Worm (Caenorhabditis elegans) whole organism, young adult: Measurements from ENCODE around the gene ugt-40.

Experiments
- Y53F4B.3 ChIP-seq: fragments of 200-800 bp; sonication (Bioruptor generic); IDR thresholded peaks from 2 replicates; pipeline ENCODE4 v1.3.6; 2022; ENCODE audit warnings: missing genetic modification reagents, missing genetic modification characterization, missing compliant biosample characterization
- hsf-1 ChIP-seq: fragments of 200-800 bp; sonication (Bioruptor generic); IDR thresholded peaks from 2 replicates; pipeline ENCODE4 v1.3.6; 2022; ENCODE audit warnings: missing genetic modification reagents, missing genetic modification characterization, missing compliant biosample characterization
- lin-35 ChIP-seq, 3 experiments: fragments of 150-350 bp in 2 of 3; sonication (generic microtip) in 1 of 3; optimal IDR thresholded peaks; 2 replicates each; lab custom pipeline; 2014 to 2018; ENCODE audit warnings: missing biosample characterization in 3 of 3, missing genetic modification characterization in 3 of 3, missing genetic modification reagents in 3 of 3
- nhr-80 ChIP-seq: sonication (generic microtip); optimal IDR thresholded peaks from 2 replicates; lab custom pipeline; 2016; ENCODE audit warnings: missing genetic modification characterization, missing compliant biosample characterization
- rpc-1 ChIP-seq, 2 experiments: fragments of 150-350 bp in 1 of 2; sonication (generic microtip) in 1 of 2; optimal IDR thresholded peaks; 2 replicates each; lab custom pipeline; 2014 to 2018; ENCODE audit warnings: missing biosample characterization in 1 of 2, missing genetic modification characterization in 1 of 2, missing genetic modification reagents in 1 of 2, missing genotype in 1 of 2
- unc-130 ChIP-seq: sonication (generic microtip); optimal IDR thresholded peaks from 2 replicates; lab custom pipeline; 2016; ENCODE audit warnings: missing genetic modification reagents, missing genetic modification characterization, missing compliant biosample characterization

ce11 chrV:7175201-7175600, 33.4 kb upstream of the ugt-40 start, which contains the start of gene lgc-39:
- no peak for TF ChIP-seq lin-35 (GFP tag; optimal IDR thresholded peaks at IDR 0.05; lab: Kevin White, UChicago)
- no peak for TF ChIP-seq unc-130 (GFP tag; lab: Kevin White, UChicago)
- TF ChIP-seq hsf-1 (GFP tag; lab: Robert Waterston, UW) = no peak
- no peak for TF ChIP-seq Y53F4B.3
- no peak for TF ChIP-seq nhr-80 (tag; lab: Kevin White, UChicago)
- TF ChIP-seq rpc-1 (optimal IDR thresholded peaks at IDR 0.05; lab: Kevin White, UChicago) = no peak
- no peak for TF ChIP-seq rpc-1 (tag; optimal IDR thresholded peaks at IDR 0.05; lab: Kevin White, UChicago)
